Fruit fly (Drosophila melanogaster): ENCODE data around the gene yellow-e2.

dm6 chr3R:13397535-13397934, 9.3 kb downstream of the yellow-e2 start, which contains the start of gene CG14377:
- TF ChIP-seq pan (optimal IDR thresholded peaks at IDR 0.05) (no peak), usp (GFP tag; optimal IDR thresholded peaks at IDR 0.05) (no peak), Dll (optimal IDR thresholded peaks at IDR 0.05) (no peak)
